Fruit fly (Drosophila melanogaster) whole organism: ENCODE measurements around the gene CG14511.

ENCODE experiments used
- CG8478 ChIP-seq: fragments of >200 bp; optimal IDR thresholded peaks from 2 replicates; lab custom pipeline; 2018; ENCODE audit warnings: inconsistent platforms
- Dll ChIP-seq: fragments of >200 bp; optimal IDR thresholded peaks from 2 replicates; lab custom pipeline; 2017
- EcR ChIP-seq, 2 experiments: fragments of >200 bp; optimal IDR thresholded peaks; 2 replicates each; lab custom pipeline; 2017; ENCODE audit warnings: missing biosample characterization in 2 of 2, missing genetic modification characterization in 2 of 2, missing genetic modification reagents in 2 of 2
- pan ChIP-seq: fragments of >200 bp; optimal IDR thresholded peaks from 2 replicates; lab custom pipeline; 2017
- psq ChIP-seq: fragments of >200 bp; optimal IDR thresholded peaks from 2 replicates; lab custom pipeline; 2017
- usp ChIP-seq: fragments of >200 bp; optimal IDR thresholded peaks from 2 replicates; lab custom pipeline; 2017; ENCODE audit warnings: missing biosample characterization, missing genetic modification characterization, mixed read lengths

CG14511 gene

dm6 chr3R:29146710-29147109 lies at the start of gene CG14511:
Gene CG14511 (minus strand): TSS chr3R:29146893.
- TF ChIP-seq EcR (GFP tag; optimal IDR thresholded peaks at IDR 0.05; lab: Kevin White, UChicago) = no peak
- TF ChIP-seq CG8478 = no peak
- TF ChIP-seq Dll (lab: Kevin White, UChicago) = no peak
- no peak for TF ChIP-seq psq (lab: Kevin White, UChicago)
- TF ChIP-seq pan (lab: Kevin White, UChicago) = no peak
- no peak for TF ChIP-seq usp (GFP tag; lab: Kevin White, UChicago)

- TF ChIP-seq EcR (GFP tag; optimal IDR thresholded peaks at IDR 0.05; lab: Kevin White, UChicago) (no peak), CG8478 (no peak), psq (lab: Kevin White, UChicago) (no peak), Dll (lab: Kevin White, UChicago) (no peak), usp (GFP tag; lab: Kevin White, UChicago) (no peak), pan (lab: Kevin White, UChicago) (no peak)
Observed at dm6 chr3R:29194957-29195356, 48.3 kb upstream of the CG14511 start, which contains the start of gene jus. Gene jus (minus strand): TSS chr3R:29194994.

dm6 chr3R:29190984-29191383 lies 44.3 kb upstream of the CG14511 start:
- no peak for TF ChIP-seq usp (GFP tag; lab: Kevin White, UChicago)
- TF ChIP-seq EcR (GFP tag; optimal IDR thresholded peaks at IDR 0.05; lab: Kevin White, UChicago) = no peak
- TF ChIP-seq Dll (lab: Kevin White, UChicago) = no peak
- TF ChIP-seq CG8478 = no peak
- no peak for TF ChIP-seq pan (lab: Kevin White, UChicago)
- no peak for TF ChIP-seq psq (lab: Kevin White, UChicago)

- TF ChIP-seq pan (lab: Kevin White, UChicago) (no peak), Dll (lab: Kevin White, UChicago) (no peak), EcR (GFP tag; optimal IDR thresholded peaks at IDR 0.05; lab: Kevin White, UChicago) (no peak), usp (GFP tag; lab: Kevin White, UChicago) (no peak), psq (lab: Kevin White, UChicago) (no peak), CG8478 (no peak)
Observed at dm6 chr3R:29164930-29165693, 18.4 kb upstream of the CG14511 start, which contains the start of gene CG11898. Gene CG11898 (plus strand): TSS chr3R:29165643.

- TF ChIP-seq pan (lab: Kevin White, UChicago) = no peak
- TF ChIP-seq Dll (lab: Kevin White, UChicago) = no peak
- no peak for TF ChIP-seq EcR (GFP tag; optimal IDR thresholded peaks at IDR 0.05; lab: Kevin White, UChicago)
- TF ChIP-seq CG8478 = no peak
- TF ChIP-seq usp (GFP tag; lab: Kevin White, UChicago) = no peak
- TF ChIP-seq psq (lab: Kevin White, UChicago) = no peak
Observed at dm6 chr3R:29159620-29160019, 12.9 kb upstream of the CG14511 start.

- TF ChIP-seq usp (GFP tag; lab: Kevin White, UChicago) (no peak), CG8478 (no peak), EcR (GFP tag; optimal IDR thresholded peaks at IDR 0.05; lab: Kevin White, UChicago) (no peak), Dll (lab: Kevin White, UChicago) (no peak), pan (lab: Kevin White, UChicago) (no peak), psq (lab: Kevin White, UChicago) (no peak)
Observed at dm6 chr3R:29158721-29159120, 12.0 kb upstream of the CG14511 start.

dm6 chr3R:29157418-29158398 lies 11.0 kb upstream of the CG14511 start, which contains the start of gene rdog:
Gene rdog (plus strand): TSS chr3R:29158122.
- TF ChIP-seq EcR (GFP tag; optimal IDR thresholded peaks at IDR 0.05; lab: Kevin White, UChicago) = no peak
- no peak for TF ChIP-seq Dll (lab: Kevin White, UChicago)
- peak; percentile 97 for TF ChIP-seq pan (lab: Kevin White, UChicago)
- TF ChIP-seq CG8478 = no peak
- TF ChIP-seq usp (GFP tag; lab: Kevin White, UChicago) = no peak

- TF ChIP-seq Dll (lab: Kevin White, UChicago) (no peak), pan (lab: Kevin White, UChicago) (no peak), usp (GFP tag; lab: Kevin White, UChicago) (no peak), psq (lab: Kevin White, UChicago) (no peak), CG8478 (no peak)
Observed at dm6 chr3R:29153197-29153644, 6.5 kb upstream of the CG14511 start, which contains the start of the genes Slbp and Rpn2. Gene Slbp (minus strand): TSS chr3R:29153266. Gene Rpn2 (plus strand): TSS chr3R:29153524.

- TF ChIP-seq psq (lab: Kevin White, UChicago) (no peak), pan (lab: Kevin White, UChicago) (no peak), usp (GFP tag; lab: Kevin White, UChicago) (no peak), EcR (GFP tag; optimal IDR thresholded peaks at IDR 0.05; lab: Kevin White, UChicago) (no peak), Dll (lab: Kevin White, UChicago) (no peak), CG8478 (no peak)
Observed at dm6 chr3R:29151621-29152092, 5.0 kb upstream of the CG14511 start, which contains the start of gene eIF2D. Gene eIF2D (minus strand): TSS chr3R:29151794.

dm6 chr3R:29148072-29148471 lies 1.4 kb upstream of the CG14511 start, which contains the start of the genes CG11882 and Pglym78:
Gene CG11882 (minus strand): TSS chr3R:29148172.
Gene Pglym78 (plus strand): TSS chr3R:29148248.
- TF ChIP-seq CG8478 (no peak), psq (lab: Kevin White, UChicago) (no peak), EcR (GFP tag; optimal IDR thresholded peaks at IDR 0.05; lab: Kevin White, UChicago) (no peak), pan (lab: Kevin White, UChicago) (no peak), Dll (lab: Kevin White, UChicago) (no peak), usp (GFP tag; lab: Kevin White, UChicago) (no peak)
